Worm (Caenorhabditis elegans) whole organism, L2 larva: Measurements from ENCODE around the gene pnk-4.

ENCODE experiments used
- ceh-82 ChIP-seq: fragments of 150-350 bp; optimal IDR thresholded peaks from 2 replicates; lab custom pipeline; 2014; ENCODE audit warnings: missing biosample characterization, missing genetic modification characterization
- fos-1 ChIP-seq: fragments of 150-350 bp; optimal IDR thresholded peaks from 2 replicates; lab custom pipeline; 2014; ENCODE audit warnings: missing biosample characterization, missing genetic modification characterization

DNA sequence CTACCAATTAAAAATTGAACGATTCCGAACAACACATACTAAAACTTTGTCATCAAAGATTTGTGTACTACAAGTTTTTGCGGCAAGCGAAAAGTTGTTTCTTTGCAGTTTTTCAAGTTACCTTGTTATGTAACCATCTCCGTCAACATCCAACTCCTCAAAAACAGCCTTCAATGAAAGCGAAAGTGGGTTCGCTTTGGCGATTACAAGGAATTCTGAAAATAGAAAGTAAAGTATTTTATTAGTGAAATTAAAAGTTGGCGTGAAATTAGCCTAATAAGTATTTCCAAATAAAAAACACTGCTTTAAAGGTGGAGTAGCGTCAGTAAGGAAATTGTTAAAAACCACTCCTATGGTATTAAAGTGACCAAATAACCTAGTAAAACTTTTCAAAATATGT is 12.1 kb upstream of the pnk-4 start:
- TF ChIP-seq ceh-82 (tag; lab: Kevin White, UChicago) (no peak), fos-1 (tag; lab: Kevin White, UChicago) (no peak)
